Worm (Caenorhabditis elegans) whole organism, L4 larva: Measurements from ENCODE around the gene slc-25A10.

Experiments used
- D1046.2 ChIP-seq: fragments of 200-800 bp; sonication (Bioruptor generic); IDR thresholded peaks from 2 replicates; pipeline ENCODE4 v1.3.6; 2022; ENCODE audit warnings: missing genetic modification characterization, missing compliant biosample characterization
- F10B5.3 ChIP-seq: sonication (generic microtip); optimal IDR thresholded peaks from 2 replicates; lab custom pipeline; 2016; ENCODE audit warnings: mild to moderate bottlenecking, missing genetic modification characterization, missing compliant biosample characterization
- T20F7.1 ChIP-seq: fragments of 200-800 bp; sonication (Bioruptor generic); optimal IDR thresholded peaks from 2 replicates; lab custom pipeline; 2018; ENCODE audit warnings: mild to moderate bottlenecking, missing genetic modification characterization, missing compliant biosample characterization
- T26A8.4 ChIP-seq: fragments of 200-800 bp; sonication (Bioruptor generic); IDR thresholded peaks from 2 replicates; pipeline ENCODE4 v1.3.6; 2022; ENCODE audit warnings: missing genetic modification characterization, missing compliant biosample characterization
- Y5F2A.4 ChIP-seq: fragments of 200-800 bp; sonication (Bioruptor generic); optimal IDR thresholded peaks from 2 replicates; lab custom pipeline; 2018; ENCODE audit warnings: mild to moderate bottlenecking, missing genetic modification characterization, missing compliant biosample characterization
- Y75B8A.6 ChIP-seq: fragments of 200-800 bp; sonication (Bioruptor generic); IDR thresholded peaks from 2 replicates; pipeline ENCODE4 v1.3.6; 2022; ENCODE audit warnings: missing genetic modification reagents, missing genetic modification characterization, missing compliant biosample characterization
- ZK337.2 ChIP-seq: fragments of 200-800 bp; sonication (Bioruptor generic); IDR thresholded peaks from 2 replicates; pipeline ENCODE4 v1.3.6; 2022; ENCODE audit warnings: missing genetic modification reagents, missing genetic modification characterization, missing compliant biosample characterization
- ZK546.5 ChIP-seq, 2 experiments: sonication (generic microtip); optimal IDR thresholded peaks; 2 replicates each; lab custom pipeline; 2017; ENCODE audit warnings: missing biosample characterization in 2 of 2, missing genetic modification characterization in 2 of 2
- ceh-44 ChIP-seq: fragments of 200-800 bp; sonication (Bioruptor generic); IDR thresholded peaks from 2 replicates; pipeline ENCODE4 v1.3.6; 2022; ENCODE audit warnings: missing genetic modification reagents, missing genetic modification characterization, missing compliant biosample characterization
- ceh-62 ChIP-seq: sonication (generic microtip); optimal IDR thresholded peaks from 2 replicates; lab custom pipeline; 2017; ENCODE audit warnings: missing biosample characterization, missing genetic modification characterization
- cey-2 ChIP-seq: sonication (generic microtip); optimal IDR thresholded peaks from 3 replicates; lab custom pipeline; 2017; ENCODE audit warnings: missing genetic modification characterization, mild to moderate bottlenecking, missing compliant biosample characterization, antibody characterized with exemption, borderline replicate concordance; ENCODE audit not compliant: insufficient read depth
- dmd-6 ChIP-seq: fragments of 200-800 bp; sonication (Bioruptor generic); IDR thresholded peaks from 2 replicates; pipeline ENCODE4 v1.3.6; 2022; ENCODE audit warnings: missing genetic modification reagents, missing genetic modification characterization, missing compliant biosample characterization
- dpl-1 ChIP-seq: fragments of 150-350 bp; optimal IDR thresholded peaks from 2 replicates; lab custom pipeline; 2014; ENCODE audit warnings: missing biosample characterization, missing genetic modification reagents, missing genetic modification characterization
- duxl-1 ChIP-seq: sonication (generic microtip); optimal IDR thresholded peaks from 2 replicates; lab custom pipeline; 2016; ENCODE audit warnings: mild to moderate bottlenecking, missing genetic modification characterization, moderate library complexity, missing compliant biosample characterization; ENCODE audit not compliant: poor library complexity
- egl-27 ChIP-seq: sonication (generic microtip); optimal IDR thresholded peaks from 3 replicates; lab custom pipeline; 2017; ENCODE audit warnings: missing biosample characterization, missing genetic modification reagents, missing genetic modification characterization
- gei-8 ChIP-seq: fragments of 200-800 bp; sonication (Bioruptor generic); optimal IDR thresholded peaks from 2 replicates; lab custom pipeline; 2018; ENCODE audit warnings: mild to moderate bottlenecking, missing genetic modification characterization, missing compliant biosample characterization
- hif-1 ChIP-seq, 2 experiments: sonication (generic microtip); optimal IDR thresholded peaks; 2 replicates each; lab custom pipeline; 2016 to 2017; ENCODE audit warnings: missing compliant biosample characterization in 2 of 2, missing genetic modification characterization in 2 of 2, missing genetic modification reagents in 2 of 2, missing genotype in 2 of 2, mild to moderate bottlenecking in 1 of 2
- hlh-11 ChIP-seq: fragments of 200-800 bp; sonication (Bioruptor generic); optimal IDR thresholded peaks from 2 replicates; lab custom pipeline; 2018; ENCODE audit warnings: mild to moderate bottlenecking, missing genetic modification characterization, missing compliant biosample characterization
- hlh-30 ChIP-seq: sonication (generic microtip); optimal IDR thresholded peaks from 2 replicates; lab custom pipeline; 2017; ENCODE audit warnings: antibody characterized with exemption, mild to moderate bottlenecking, missing genetic modification characterization, missing compliant biosample characterization; ENCODE audit not compliant: insufficient read depth
- hmg-1.1 ChIP-seq: fragments of 200-800 bp; sonication (Bioruptor generic); IDR thresholded peaks from 2 replicates; pipeline ENCODE4 v1.3.6; 2022; ENCODE audit warnings: missing genetic modification reagents, missing genetic modification characterization, missing compliant biosample characterization
- lin-15B ChIP-seq: fragments of 150-350 bp; sonication (generic microtip); optimal IDR thresholded peaks from 3 replicates; lab custom pipeline; 2014; ENCODE audit warnings: missing biosample characterization, missing genetic modification characterization
- lin-29 ChIP-seq: fragments of 200-800 bp; sonication (Bioruptor generic); IDR thresholded peaks from 2 replicates; pipeline ENCODE4 v1.3.6; 2022; ENCODE audit warnings: missing genetic modification reagents, missing genetic modification characterization, missing compliant biosample characterization
- lsy-2 ChIP-seq, 2 experiments: fragments of 150-350 bp in 1 of 2; sonication (generic microtip) in 1 of 2; optimal IDR thresholded peaks; 2 replicates each; lab custom pipeline; 2014 to 2017; ENCODE audit warnings: missing biosample characterization in 2 of 2, missing genetic modification characterization in 2 of 2
- mdl-1 ChIP-seq, 2 experiments: fragments of 150-350 bp in 1 of 2; sonication (generic microtip) in 1 of 2; optimal IDR thresholded peaks; 2 replicates each; lab custom pipeline; 2014 to 2017; ENCODE audit warnings: missing biosample characterization in 2 of 2, missing genetic modification characterization in 2 of 2
- mdt-29 ChIP-seq: fragments of 200-800 bp; sonication (Bioruptor generic); IDR thresholded peaks from 2 replicates; pipeline ENCODE4 v1.3.6; 2022; ENCODE audit warnings: missing genetic modification reagents, missing genetic modification characterization, missing compliant biosample characterization
- mxl-3 ChIP-seq: fragments of 200-800 bp; sonication (Bioruptor generic); optimal IDR thresholded peaks from 2 replicates; lab custom pipeline; 2018; ENCODE audit warnings: mild to moderate bottlenecking, missing genetic modification characterization, missing compliant biosample characterization
- nhr-11 ChIP-seq: fragments of 150-350 bp; optimal IDR thresholded peaks from 2 replicates; lab custom pipeline; 2014; ENCODE audit warnings: missing biosample characterization, missing genetic modification characterization
- nhr-25 ChIP-seq: sonication (generic microtip); optimal IDR thresholded peaks from 2 replicates; lab custom pipeline; 2017; ENCODE audit warnings: missing genetic modification characterization, mild to moderate bottlenecking, missing compliant biosample characterization, antibody characterized with exemption, moderate library complexity, borderline replicate concordance; ENCODE audit not compliant: insufficient read depth
- nhr-41 ChIP-seq: fragments of 200-800 bp; sonication (Bioruptor generic); IDR thresholded peaks from 2 replicates; pipeline ENCODE4 v1.3.6; 2022; ENCODE audit warnings: missing genetic modification reagents, missing genetic modification characterization, missing compliant biosample characterization
- nhr-48 ChIP-seq: sonication (generic microtip); optimal IDR thresholded peaks from 2 replicates; lab custom pipeline; 2016; ENCODE audit warnings: mild to moderate bottlenecking, missing genetic modification characterization, missing compliant biosample characterization
- nhr-6 ChIP-seq: fragments of 150-350 bp; optimal IDR thresholded peaks from 2 replicates; lab custom pipeline; 2014; ENCODE audit warnings: missing biosample characterization, missing genetic modification characterization
- nhr-77 ChIP-seq: fragments of 150-350 bp; optimal IDR thresholded peaks from 2 replicates; lab custom pipeline; 2014; ENCODE audit warnings: missing biosample characterization, missing genetic modification characterization
- pha-4 ChIP-seq, 2 experiments: fragments of 150-350 bp in 1 of 2; fragments of 200-800 bp in 1 of 2; sonication (Bioruptor generic) in 1 of 2; IDR thresholded peaks in 1 of 2; optimal IDR thresholded peaks in 1 of 2; 2 replicates each; pipeline versions ENCODE4 v1.3.6 to Lab custom; 2014 to 2022; ENCODE audit warnings: missing genetic modification characterization in 2 of 2, missing genetic modification reagents in 2 of 2, missing biosample characterization in 1 of 2, missing compliant biosample characterization in 1 of 2
- php-3 ChIP-seq: fragments of 200-800 bp; sonication (Bioruptor generic); IDR thresholded peaks from 2 replicates; pipeline ENCODE4 v1.3.6; 2022; ENCODE audit warnings: missing genetic modification reagents, missing genetic modification characterization, missing compliant biosample characterization
- rbr-2 ChIP-seq: sonication (generic microtip); optimal IDR thresholded peaks from 2 replicates; lab custom pipeline; 2016; ENCODE audit warnings: missing genotype, missing genetic modification characterization, missing compliant biosample characterization
- saeg-2 ChIP-seq: fragments of 200-800 bp; sonication (Bioruptor generic); IDR thresholded peaks from 2 replicates; pipeline ENCODE4 v1.3.6; 2022; ENCODE audit warnings: missing genetic modification reagents, missing genetic modification characterization, missing compliant biosample characterization
- sdz-12 ChIP-seq: fragments of 200-800 bp; sonication (Bioruptor generic); optimal IDR thresholded peaks from 2 replicates; lab custom pipeline; 2018; ENCODE audit warnings: mild to moderate bottlenecking, missing genetic modification characterization, missing compliant biosample characterization
- set-16 ChIP-seq: fragments of 200-800 bp; sonication (Bioruptor generic); IDR thresholded peaks from 2 replicates; pipeline ENCODE4 v1.3.6; 2022; ENCODE audit warnings: missing genetic modification reagents, missing genetic modification characterization, missing compliant biosample characterization
- spr-1 ChIP-seq: sonication (generic microtip); optimal IDR thresholded peaks from 2 replicates; lab custom pipeline; 2016; ENCODE audit warnings: mild to moderate bottlenecking, missing genetic modification characterization, missing compliant biosample characterization
- tra-1 ChIP-seq: fragments of 200-800 bp; sonication (Bioruptor generic); IDR thresholded peaks from 2 replicates; pipeline ENCODE4 v1.3.6; 2022; ENCODE audit warnings: missing genetic modification reagents, missing genetic modification characterization, missing compliant biosample characterization
- unc-130 ChIP-seq: sonication (generic microtip); optimal IDR thresholded peaks from 2 replicates; lab custom pipeline; 2016; ENCODE audit warnings: missing genetic modification reagents, missing genetic modification characterization, missing compliant biosample characterization
- unc-62 ChIP-seq, 3 experiments: fragments of 150-350 bp in 1 of 3; sonication (generic microtip); optimal IDR thresholded peaks in 2 of 3; peaks in 1 of 3; 1 replicate in 1 of 3; 2 replicates in 2 of 3; lab custom pipeline; 2014 to 2017; ENCODE audit warnings: missing biosample characterization in 3 of 3, missing genetic modification characterization in 3 of 3, missing genetic modification reagents in 3 of 3, missing genotype in 1 of 3
- vab-7 ChIP-seq: fragments of 200-800 bp; sonication (Bioruptor generic); IDR thresholded peaks from 2 replicates; pipeline ENCODE4 v1.3.6; 2022; ENCODE audit warnings: missing genetic modification reagents, missing genetic modification characterization, missing compliant biosample characterization
- zfp-2 ChIP-seq: sonication (generic microtip); optimal IDR thresholded peaks from 2 replicates; lab custom pipeline; 2016; ENCODE audit warnings: mild to moderate bottlenecking, missing genetic modification characterization, missing compliant biosample characterization
- zfp-3 ChIP-seq: fragments of 200-800 bp; sonication (Bioruptor generic); conservative IDR thresholded peaks from 2 replicates; pipeline ENCODE4 v1.3.6; 2022; ENCODE audit warnings: missing genetic modification reagents, missing genetic modification characterization, missing compliant biosample characterization
- zip-11 ChIP-seq: fragments of 200-800 bp; sonication (Bioruptor generic); IDR thresholded peaks from 2 replicates; pipeline ENCODE4 v1.3.6; 2022; ENCODE audit warnings: missing genetic modification characterization, missing compliant biosample characterization
- zip-2 ChIP-seq: fragments of 150-350 bp; optimal IDR thresholded peaks from 2 replicates; lab custom pipeline; 2014; ENCODE audit warnings: missing biosample characterization, missing genetic modification characterization

slc-25A10 gene

DNA sequence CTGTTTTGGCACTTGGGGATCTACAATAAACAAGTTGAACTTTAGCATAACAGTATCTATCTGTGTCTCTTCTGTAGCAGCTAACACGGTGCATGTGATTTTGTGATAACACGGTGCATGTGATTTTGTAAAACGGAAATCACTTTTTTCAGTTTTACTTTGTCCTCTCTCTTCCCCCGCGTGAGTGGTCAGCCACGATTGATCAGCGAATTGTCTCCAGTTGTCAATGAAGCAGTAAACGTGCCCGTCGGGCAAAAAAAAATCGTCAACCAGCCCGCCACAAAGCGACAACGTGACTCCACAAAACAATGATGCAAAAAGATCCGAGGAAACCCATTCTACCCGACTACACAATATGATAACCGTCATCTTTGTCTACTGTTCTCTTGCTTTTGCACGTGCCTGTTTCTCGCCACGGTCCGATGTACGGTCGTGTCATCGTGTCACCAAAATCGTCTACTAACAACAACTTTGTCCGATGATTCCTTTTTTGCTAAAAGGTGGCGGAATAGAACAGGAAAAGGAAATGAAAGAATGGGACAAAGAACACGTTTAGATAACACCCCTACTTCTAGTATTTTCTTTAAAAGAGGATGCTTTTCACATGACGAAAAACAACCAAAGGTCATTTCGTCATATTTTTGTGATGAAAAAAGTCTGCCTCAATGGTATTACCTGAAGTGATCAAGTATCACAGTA is 23.8 kb upstream of the slc-25A10 start (continued):
- no peak for TF ChIP-seq unc-130 (GFP tag; lab: Kevin White, UChicago)
- TF ChIP-seq hlh-30 (tag; lab: Kevin White, UChicago), result peak; percentile 88
- TF ChIP-seq nhr-77, result peak; percentile 3
- peak; percentile 62 for TF ChIP-seq nhr-6 (tag; lab: Kevin White, UChicago)
- TF ChIP-seq nhr-48 (tag; lab: Kevin White, UChicago), result peak; percentile 98
- no peak for TF ChIP-seq ZK546.5 (tag; optimal IDR thresholded peaks at IDR 0.05; lab: Kevin White, UChicago)
- peak; percentile 43 for TF ChIP-seq rbr-2
- TF ChIP-seq nhr-11 (tag; lab: Kevin White, UChicago), result peak; percentile 26
- peak; percentile 85 for TF ChIP-seq gei-8 (GFP tag; lab: Kevin White, UChicago)
- peak; percentile 63 for TF ChIP-seq lin-29 (GFP tag; lab: Robert Waterston, UW)
- no peak for TF ChIP-seq egl-27 (tag; lab: Kevin White, UChicago)
- no peak for TF ChIP-seq F10B5.3
- peak; percentile 73 for TF ChIP-seq T26A8.4
- no peak for TF ChIP-seq lin-15B (tag; lab: Kevin White, UChicago)
- TF ChIP-seq dmd-6 (GFP tag; lab: Robert Waterston, UW), result peak; percentile 96
- TF ChIP-seq saeg-2, result peak; percentile 82
- TF ChIP-seq sdz-12, result peak; percentile 8
- peak; percentile 78; the same call in 1 of the 2 replicates for TF ChIP-seq zfp-3
- no peak for TF ChIP-seq zfp-2 (tag; lab: Kevin White, UChicago)
- TF ChIP-seq ceh-44, result no peak
- no peak for TF ChIP-seq zip-11 (GFP tag; lab: Robert Waterston, UW)
- peak; percentile 37 to 59 for TF ChIP-seq lsy-2 (tag; optimal IDR thresholded peaks at IDR 0.05; lab: Kevin White, UChicago)
- peak; percentile 21 for TF ChIP-seq duxl-1 (tag; lab: Kevin White, UChicago)
- TF ChIP-seq vab-7 (GFP tag; lab: Robert Waterston, UW), result no peak
- TF ChIP-seq ceh-62 (tag; lab: Kevin White, UChicago), result no peak
- TF ChIP-seq mdl-1 (tag; optimal IDR thresholded peaks at IDR 0.05; lab: Kevin White, UChicago), result peak in 1 of 2 experiments; percentile 100
- peak; percentile 70 for TF ChIP-seq pha-4 (GFP tag; IDR thresholded peaks at IDR 0.05; lab: Robert Waterston, UW)
- peak; percentile 37 for TF ChIP-seq pha-4 (tag; optimal IDR thresholded peaks at IDR 0.05; lab: Kevin White, UChicago)
- TF ChIP-seq hmg-1.1 (GFP tag; lab: Robert Waterston, UW), result peak; percentile 28
- TF ChIP-seq spr-1 (tag; lab: Kevin White, UChicago), result peak; percentile 65
- peak; percentile 89 for TF ChIP-seq tra-1 (GFP tag; lab: Robert Waterston, UW)
- 0 out of 2 replicates have a peak, but pooled peaks have one; percentile 26 for TF ChIP-seq ZK337.2 (GFP tag; lab: Robert Waterston, UW)
- TF ChIP-seq php-3 (GFP tag; lab: Robert Waterston, UW), result peak; percentile 84
- peak; percentile 72 for TF ChIP-seq nhr-25 (tag; lab: Kevin White, UChicago)
- peak; percentile 99 for TF ChIP-seq hlh-11 (tag; lab: Kevin White, UChicago)
- TF ChIP-seq hif-1 (tag; optimal IDR thresholded peaks at IDR 0.05; lab: Kevin White, UChicago), result peak; percentile 79 to 95
- TF ChIP-seq unc-62 (GFP tag; optimal IDR thresholded peaks at IDR 0.05 in 1 of 2; lab: Kevin White, UChicago), result peak in 1 of 2 experiments; percentile 98
- no peak for TF ChIP-seq unc-62 (tag; optimal IDR thresholded peaks at IDR 0.05; lab: Kevin White, UChicago)
- no peak for TF ChIP-seq Y5F2A.4 (GFP tag; lab: Kevin White, UChicago)
- peak; percentile 8 for TF ChIP-seq dpl-1 (GFP tag; lab: Kevin White, UChicago)
- TF ChIP-seq nhr-41 (GFP tag; lab: Robert Waterston, UW), result no peak
- TF ChIP-seq zip-2 (tag; lab: Kevin White, UChicago), result peak; percentile 41
- TF ChIP-seq mdt-29 (GFP tag; lab: Robert Waterston, UW), result peak; percentile 93
- no peak for TF ChIP-seq Y75B8A.6 (GFP tag; lab: Robert Waterston, UW)
- TF ChIP-seq cey-2 (tag; lab: Kevin White, UChicago), result peak; percentile 75
- no peak for TF ChIP-seq T20F7.1 (GFP tag; lab: Kevin White, UChicago)
- TF ChIP-seq D1046.2 (GFP tag; lab: Robert Waterston, UW), result 0 out of 2 replicates have a peak, but pooled peaks have one; percentile 31
- TF ChIP-seq mxl-3, result peak; percentile 94
- TF ChIP-seq set-16 (GFP tag; lab: Robert Waterston, UW), result peak; percentile 64
